Worm (Caenorhabditis elegans) whole organism, L4 larva: ENCODE data around the gene hcp-2.
A peak's percentile ranks its signal among the peaks of the same experiment; 100 is the strongest.

Experiments
- F10B5.3 ChIP-seq: sonication (generic microtip); optimal IDR thresholded peaks from 2 replicates; lab custom pipeline; 2016; ENCODE audit warnings: mild to moderate bottlenecking, missing genetic modification characterization, missing compliant biosample characterization
- R02D3.7 ChIP-seq: fragments of 150-350 bp; sonication (generic microtip); optimal IDR thresholded peaks from 3 replicates; lab custom pipeline; 2014; ENCODE audit warnings: missing biosample characterization, missing genetic modification characterization
- Y48G9A.11 ChIP-seq: fragments of 200-800 bp; sonication (Bioruptor generic); IDR thresholded peaks from 2 replicates; pipeline ENCODE4 v1.3.6; 2022; ENCODE audit warnings: missing genetic modification reagents, missing genetic modification characterization, missing compliant biosample characterization
- Y5F2A.4 ChIP-seq: fragments of 200-800 bp; sonication (Bioruptor generic); optimal IDR thresholded peaks from 2 replicates; lab custom pipeline; 2018; ENCODE audit warnings: mild to moderate bottlenecking, missing genetic modification characterization, missing compliant biosample characterization
- ZK337.2 ChIP-seq: fragments of 200-800 bp; sonication (Bioruptor generic); IDR thresholded peaks from 2 replicates; pipeline ENCODE4 v1.3.6; 2022; ENCODE audit warnings: missing genetic modification reagents, missing genetic modification characterization, missing compliant biosample characterization
- aha-1 ChIP-seq: fragments of 150-350 bp; peaks from one replicate; lab custom pipeline; 2014; ENCODE audit warnings: missing biosample characterization, missing genetic modification characterization
- ama-1 ChIP-seq: fragments of 150-350 bp; optimal IDR thresholded peaks from 2 replicates; lab custom pipeline; 2014; ENCODE audit warnings: inconsistent platforms, mixed read lengths
- ceh-20 ChIP-seq: fragments of 200-800 bp; sonication (Bioruptor generic); IDR thresholded peaks from 2 replicates; pipeline ENCODE4 v1.3.6; 2022; ENCODE audit warnings: missing genetic modification reagents, missing genetic modification characterization, missing compliant biosample characterization
- ceh-28 ChIP-seq: fragments of 150-350 bp; optimal IDR thresholded peaks from 2 replicates; lab custom pipeline; 2014; ENCODE audit warnings: missing biosample characterization, missing genetic modification reagents, missing genetic modification characterization
- ceh-44 ChIP-seq: fragments of 200-800 bp; sonication (Bioruptor generic); IDR thresholded peaks from 2 replicates; pipeline ENCODE4 v1.3.6; 2022; ENCODE audit warnings: missing genetic modification reagents, missing genetic modification characterization, missing compliant biosample characterization
- ceh-82 ChIP-seq: sonication (generic microtip); optimal IDR thresholded peaks from 2 replicates; lab custom pipeline; 2017; ENCODE audit warnings: missing biosample characterization, missing genetic modification characterization
- ces-1 ChIP-seq: fragments of 150-350 bp; sonication (generic microtip); optimal IDR thresholded peaks from 4 replicates; lab custom pipeline; 2014; ENCODE audit warnings: missing biosample characterization, missing genetic modification reagents, missing genetic modification characterization
- ctbp-1 ChIP-seq: fragments of 200-800 bp; sonication (Bioruptor generic); IDR thresholded peaks from 2 replicates; pipeline ENCODE4 v1.3.6; 2022; ENCODE audit warnings: missing genetic modification reagents, missing genetic modification characterization, missing compliant biosample characterization
- daf-12 ChIP-seq: fragments of 150-350 bp; optimal IDR thresholded peaks from 2 replicates; lab custom pipeline; 2014; ENCODE audit warnings: missing biosample characterization, missing genetic modification reagents, missing genetic modification characterization
- daf-16 ChIP-seq, 3 experiments: sonication (generic microtip); optimal IDR thresholded peaks; 2 replicates each; lab custom pipeline; 2016 to 2017; ENCODE audit warnings: missing genetic modification characterization in 3 of 3, missing genetic modification reagents in 3 of 3, mild to moderate bottlenecking in 2 of 3, missing compliant biosample characterization in 2 of 3, missing biosample characterization in 1 of 3, moderate library complexity in 1 of 3
- daf-19 ChIP-seq: fragments of 200-800 bp; sonication (Bioruptor generic); conservative IDR thresholded peaks from 2 replicates; pipeline ENCODE4 v1.3.6; 2022; ENCODE audit warnings: missing genetic modification characterization, missing compliant biosample characterization
- dmd-6 ChIP-seq: fragments of 200-800 bp; sonication (Bioruptor generic); IDR thresholded peaks from 2 replicates; pipeline ENCODE4 v1.3.6; 2022; ENCODE audit warnings: missing genetic modification reagents, missing genetic modification characterization, missing compliant biosample characterization
- dmd-8 ChIP-seq: fragments of 200-800 bp; sonication (Bioruptor generic); IDR thresholded peaks from 2 replicates; pipeline ENCODE4 v1.3.6; 2022; ENCODE audit warnings: missing genetic modification characterization, missing compliant biosample characterization
- dmd-9 ChIP-seq: fragments of 200-800 bp; sonication (Bioruptor generic); IDR thresholded peaks from 2 replicates; pipeline ENCODE4 v1.3.6; 2022; ENCODE audit warnings: missing genetic modification reagents, missing genetic modification characterization, missing compliant biosample characterization
- dpl-1 ChIP-seq: fragments of 150-350 bp; optimal IDR thresholded peaks from 2 replicates; lab custom pipeline; 2014; ENCODE audit warnings: missing biosample characterization, missing genetic modification reagents, missing genetic modification characterization
- duxl-1 ChIP-seq: sonication (generic microtip); optimal IDR thresholded peaks from 2 replicates; lab custom pipeline; 2016; ENCODE audit warnings: mild to moderate bottlenecking, missing genetic modification characterization, moderate library complexity, missing compliant biosample characterization; ENCODE audit not compliant: poor library complexity
- egl-27 ChIP-seq: sonication (generic microtip); optimal IDR thresholded peaks from 3 replicates; lab custom pipeline; 2017; ENCODE audit warnings: missing biosample characterization, missing genetic modification reagents, missing genetic modification characterization
- egl-43 ChIP-seq: fragments of 200-800 bp; sonication (Bioruptor generic); IDR thresholded peaks from 2 replicates; pipeline ENCODE4 v1.3.6; 2022; ENCODE audit warnings: missing genetic modification reagents, missing genetic modification characterization, missing compliant biosample characterization
- jun-1 ChIP-seq: fragments of 150-350 bp; optimal IDR thresholded peaks from 2 replicates; lab custom pipeline; 2014; ENCODE audit warnings: missing biosample characterization, missing genetic modification reagents, missing genetic modification characterization
- lim-7 ChIP-seq: fragments of 200-800 bp; sonication (Bioruptor generic); IDR thresholded peaks from 2 replicates; pipeline ENCODE4 v1.3.6; 2022; ENCODE audit warnings: missing genetic modification characterization, missing compliant biosample characterization
- lin-1 ChIP-seq: fragments of 200-800 bp; sonication (Bioruptor generic); IDR thresholded peaks from 2 replicates; pipeline ENCODE4 v1.3.6; 2022; ENCODE audit warnings: missing genetic modification reagents, missing genetic modification characterization, missing compliant biosample characterization
- lin-38 ChIP-seq: fragments of 200-800 bp; sonication (Bioruptor generic); IDR thresholded peaks from 2 replicates; pipeline ENCODE4 v1.3.6; 2022; ENCODE audit warnings: missing genetic modification reagents, missing genetic modification characterization, missing compliant biosample characterization
- lin-39 ChIP-seq: fragments of 150-350 bp; optimal IDR thresholded peaks from 2 replicates; lab custom pipeline; 2014; ENCODE audit warnings: missing biosample characterization, missing genetic modification reagents, missing genetic modification characterization
- lir-3 ChIP-seq: sonication (generic microtip); optimal IDR thresholded peaks from 2 replicates; lab custom pipeline; 2016; ENCODE audit warnings: mild to moderate bottlenecking, missing genetic modification characterization, missing compliant biosample characterization
- lsy-2 ChIP-seq, 2 experiments: fragments of 150-350 bp in 1 of 2; sonication (generic microtip) in 1 of 2; optimal IDR thresholded peaks; 2 replicates each; lab custom pipeline; 2014 to 2017; ENCODE audit warnings: missing biosample characterization in 2 of 2, missing genetic modification characterization in 2 of 2
- madf-5 ChIP-seq, 2 experiments: fragments of 200-800 bp; sonication (Bioruptor generic); IDR thresholded peaks; 2 replicates each; pipeline ENCODE4 v1.3.6; 2022; ENCODE audit warnings: missing compliant biosample characterization in 2 of 2, missing genetic modification characterization in 2 of 2
- madf-9 ChIP-seq: fragments of 200-800 bp; sonication (Bioruptor generic); conservative IDR thresholded peaks from 2 replicates; pipeline ENCODE4 v1.3.6; 2022; ENCODE audit warnings: missing genetic modification reagents, missing genetic modification characterization, missing compliant biosample characterization
- mep-1 ChIP-seq: fragments of 150-350 bp; sonication (generic microtip); optimal IDR thresholded peaks from 3 replicates; lab custom pipeline; 2014; ENCODE audit warnings: missing biosample characterization, missing genetic modification characterization
- mxl-2 ChIP-seq: fragments of 200-800 bp; sonication (Bioruptor generic); conservative IDR thresholded peaks from 2 replicates; pipeline ENCODE4 v1.3.6; 2022; ENCODE audit warnings: missing genetic modification reagents, missing genetic modification characterization, missing compliant biosample characterization
- nhr-102 ChIP-seq: sonication (generic microtip); optimal IDR thresholded peaks from 2 replicates; lab custom pipeline; 2016; ENCODE audit warnings: mild to moderate bottlenecking, missing genetic modification characterization, moderate library complexity, missing compliant biosample characterization
- nhr-11 ChIP-seq: fragments of 150-350 bp; optimal IDR thresholded peaks from 2 replicates; lab custom pipeline; 2014; ENCODE audit warnings: missing biosample characterization, missing genetic modification characterization
- nhr-111 ChIP-seq: fragments of 200-800 bp; sonication (Bioruptor generic); optimal IDR thresholded peaks from 2 replicates; lab custom pipeline; 2018; ENCODE audit warnings: mild to moderate bottlenecking, missing genetic modification characterization, missing compliant biosample characterization
- nhr-48 ChIP-seq: sonication (generic microtip); optimal IDR thresholded peaks from 2 replicates; lab custom pipeline; 2016; ENCODE audit warnings: mild to moderate bottlenecking, missing genetic modification characterization, missing compliant biosample characterization
- nhr-76 ChIP-seq: fragments of 150-350 bp; optimal IDR thresholded peaks from 2 replicates; lab custom pipeline; 2014; ENCODE audit warnings: missing biosample characterization, missing genetic modification characterization
- nhr-77 ChIP-seq: fragments of 150-350 bp; optimal IDR thresholded peaks from 2 replicates; lab custom pipeline; 2014; ENCODE audit warnings: missing biosample characterization, missing genetic modification characterization
- pha-4 ChIP-seq, 2 experiments: fragments of 150-350 bp in 1 of 2; fragments of 200-800 bp in 1 of 2; sonication (Bioruptor generic) in 1 of 2; IDR thresholded peaks in 1 of 2; optimal IDR thresholded peaks in 1 of 2; 2 replicates each; pipeline versions ENCODE4 v1.3.6 to Lab custom; 2014 to 2022; ENCODE audit warnings: missing genetic modification characterization in 2 of 2, missing genetic modification reagents in 2 of 2, missing biosample characterization in 1 of 2, missing compliant biosample characterization in 1 of 2
- php-3 ChIP-seq: fragments of 200-800 bp; sonication (Bioruptor generic); IDR thresholded peaks from 2 replicates; pipeline ENCODE4 v1.3.6; 2022; ENCODE audit warnings: missing genetic modification reagents, missing genetic modification characterization, missing compliant biosample characterization
- pqm-1 ChIP-seq: sonication (generic microtip); optimal IDR thresholded peaks from 2 replicates; lab custom pipeline; 2017; ENCODE audit warnings: missing biosample characterization, missing genetic modification characterization
- rbr-2 ChIP-seq: sonication (generic microtip); optimal IDR thresholded peaks from 2 replicates; lab custom pipeline; 2016; ENCODE audit warnings: missing genotype, missing genetic modification characterization, missing compliant biosample characterization
- sdz-12 ChIP-seq: fragments of 200-800 bp; sonication (Bioruptor generic); optimal IDR thresholded peaks from 2 replicates; lab custom pipeline; 2018; ENCODE audit warnings: mild to moderate bottlenecking, missing genetic modification characterization, missing compliant biosample characterization
- spr-1 ChIP-seq: sonication (generic microtip); optimal IDR thresholded peaks from 2 replicates; lab custom pipeline; 2016; ENCODE audit warnings: mild to moderate bottlenecking, missing genetic modification characterization, missing compliant biosample characterization
- tag-97 ChIP-seq: fragments of 200-800 bp; sonication (Bioruptor generic); IDR thresholded peaks from 2 replicates; pipeline ENCODE4 v1.3.6; 2022; ENCODE audit warnings: missing genetic modification characterization, missing compliant biosample characterization
- unc-130 ChIP-seq: sonication (generic microtip); optimal IDR thresholded peaks from 2 replicates; lab custom pipeline; 2016; ENCODE audit warnings: missing genetic modification reagents, missing genetic modification characterization, missing compliant biosample characterization
- unc-39 ChIP-seq: sonication (generic microtip); optimal IDR thresholded peaks from 2 replicates; lab custom pipeline; 2017; ENCODE audit warnings: missing biosample characterization, missing genetic modification characterization
- unc-62 ChIP-seq, 3 experiments: fragments of 150-350 bp in 1 of 3; sonication (generic microtip); optimal IDR thresholded peaks in 2 of 3; peaks in 1 of 3; 1 replicate in 1 of 3; 2 replicates in 2 of 3; lab custom pipeline; 2014 to 2017; ENCODE audit warnings: missing biosample characterization in 3 of 3, missing genetic modification characterization in 3 of 3, missing genetic modification reagents in 3 of 3, missing genotype in 1 of 3
- ztf-11 ChIP-seq: fragments of 150-350 bp; optimal IDR thresholded peaks from 2 replicates; lab custom pipeline; 2014; ENCODE audit warnings: missing biosample characterization, missing genetic modification characterization

Gene hcp-2

ce11 chrV:9692109-9692581, 46.5 kb downstream of the hcp-2 start, which contains the start of gene ztf-9 (continued):
- no peak for TF ChIP-seq jun-1
- no peak for TF ChIP-seq ceh-82 (tag; lab: Kevin White, UChicago)
- peak; percentile 48 for TF ChIP-seq rbr-2 (tag; lab: Kevin White, UChicago)
- peak; percentile 11 for TF ChIP-seq pqm-1 (tag; lab: Kevin White, UChicago)
- TF ChIP-seq ama-1 (lab: Kevin White, UChicago) = no peak
- TF ChIP-seq nhr-102 (tag; lab: Kevin White, UChicago) = no peak
- TF ChIP-seq nhr-111 (GFP tag; lab: Kevin White, UChicago) = no peak
- peak in 1 of 2 experiments; percentile 92 for TF ChIP-seq unc-62 (GFP tag; optimal IDR thresholded peaks at IDR 0.05 in 1 of 2; lab: Kevin White, UChicago)
- no peak for TF ChIP-seq unc-62 (tag; optimal IDR thresholded peaks at IDR 0.05; lab: Kevin White, UChicago)
- TF ChIP-seq unc-130 (GFP tag; lab: Kevin White, UChicago) = no peak
- no peak for TF ChIP-seq dmd-9 (GFP tag; lab: Robert Waterston, UW)
- TF ChIP-seq ZK337.2 (GFP tag; lab: Robert Waterston, UW) = no peak
- no peak for TF ChIP-seq sdz-12 (GFP tag; lab: Kevin White, UChicago)
- TF ChIP-seq lin-1 (GFP tag; lab: Robert Waterston, UW) = no peak
- TF ChIP-seq lim-7 (GFP tag; lab: Robert Waterston, UW) = no peak
- TF ChIP-seq Y48G9A.11 (GFP tag; lab: Robert Waterston, UW) = no peak
- no peak; the same call in 1 of the 2 replicates for TF ChIP-seq lin-38 (GFP tag; lab: Robert Waterston, UW)
- TF ChIP-seq daf-12 (tag; lab: Kevin White, UChicago) = no peak
- no peak for TF ChIP-seq ceh-28 (tag; lab: Kevin White, UChicago)
- no peak for TF ChIP-seq php-3 (GFP tag; lab: Robert Waterston, UW)
- no peak for TF ChIP-seq egl-27 (tag; lab: Kevin White, UChicago)
- TF ChIP-seq Y5F2A.4 (GFP tag; lab: Kevin White, UChicago) = no peak
- TF ChIP-seq nhr-76 (tag; lab: Kevin White, UChicago) = no peak
- no peak for TF ChIP-seq lir-3 (tag; lab: Kevin White, UChicago)
- no peak for TF ChIP-seq ces-1
- TF ChIP-seq duxl-1 (tag; lab: Kevin White, UChicago) = no peak
- TF ChIP-seq pha-4 (GFP tag; IDR thresholded peaks at IDR 0.05; lab: Robert Waterston, UW) = peak; percentile 66; the same call in 1 of the 2 replicates
- TF ChIP-seq pha-4 (tag; optimal IDR thresholded peaks at IDR 0.05; lab: Kevin White, UChicago) = no peak
- TF ChIP-seq nhr-11 (tag; lab: Kevin White, UChicago) = no peak
- TF ChIP-seq ctbp-1 (GFP tag; lab: Robert Waterston, UW) = peak; percentile 58; the same call in 1 of the 2 replicates
- TF ChIP-seq dpl-1 (GFP tag; lab: Kevin White, UChicago) = no peak
- no peak for TF ChIP-seq daf-19 (GFP tag; lab: Robert Waterston, UW)
- TF ChIP-seq unc-39 (tag; lab: Kevin White, UChicago) = no peak
- TF ChIP-seq dmd-8 (GFP tag; lab: Robert Waterston, UW) = no peak
- peak in 1 of 2 experiments; percentile 8 for TF ChIP-seq daf-16 (GFP tag; optimal IDR thresholded peaks at IDR 0.05; lab: Kevin White, UChicago)
- TF ChIP-seq daf-16 (tag; optimal IDR thresholded peaks at IDR 0.05; lab: Kevin White, UChicago) = peak; percentile 10
- no peak for TF ChIP-seq nhr-48 (tag; lab: Kevin White, UChicago)
- TF ChIP-seq ceh-20 = no peak
- TF ChIP-seq ztf-11 (tag; lab: Kevin White, UChicago) = no peak
- TF ChIP-seq F10B5.3 (tag; lab: Kevin White, UChicago) = no peak
- TF ChIP-seq dmd-6 = peak; percentile 46; the same call in 1 of the 2 replicates
- no peak for TF ChIP-seq R02D3.7 (tag; lab: Kevin White, UChicago)
- no peak for TF ChIP-seq egl-43 (GFP tag; lab: Robert Waterston, UW)
- TF ChIP-seq lin-39 (tag; lab: Kevin White, UChicago) = no peak
- no peak for TF ChIP-seq madf-5 (GFP tag; IDR thresholded peaks at IDR 0.05; lab: Robert Waterston, UW)
- TF ChIP-seq mxl-2 (GFP tag; lab: Robert Waterston, UW) = no peak
- TF ChIP-seq mep-1 (tag; lab: Kevin White, UChicago) = peak; percentile 71
- TF ChIP-seq ceh-44 (GFP tag; lab: Robert Waterston, UW) = no peak
- TF ChIP-seq spr-1 (tag; lab: Kevin White, UChicago) = no peak
- TF ChIP-seq madf-9 (GFP tag; lab: Robert Waterston, UW) = no peak
- no peak for TF ChIP-seq tag-97
- TF ChIP-seq nhr-77 = peak; percentile 64
- TF ChIP-seq lsy-2 (tag; optimal IDR thresholded peaks at IDR 0.05; lab: Kevin White, UChicago) = no peak
- no peak for TF ChIP-seq aha-1 (tag; lab: Kevin White, UChicago)
